Worm (Caenorhabditis elegans) whole organism, midembryonic: ENCODE results near the gene F59D12.5.

ENCODE experiments used
- T22C8.4 ChIP-seq: fragments of 200-800 bp; sonication (Bioruptor generic); IDR thresholded peaks from 2 replicates; pipeline ENCODE4 v1.3.6; 2022; ENCODE audit warnings: missing genetic modification characterization, missing compliant biosample characterization
- cog-1 ChIP-seq: sonication (generic microtip); optimal IDR thresholded peaks from 2 replicates; lab custom pipeline; 2016; ENCODE audit warnings: missing genetic modification characterization, missing compliant biosample characterization
- flt-1 ChIP-seq: fragments of 200-800 bp; sonication (Bioruptor generic); IDR thresholded peaks from 2 replicates; pipeline ENCODE4 v1.3.6; 2022; ENCODE audit warnings: missing genetic modification characterization, missing compliant biosample characterization
- klf-2 ChIP-seq: fragments of 200-800 bp; sonication (Bioruptor generic); conservative IDR thresholded peaks from 2 replicates; pipeline ENCODE4 v1.3.6; 2022; ENCODE audit warnings: missing genetic modification reagents, missing genetic modification characterization, missing compliant biosample characterization
- med-1 ChIP-seq: sonication (generic microtip); optimal IDR thresholded peaks from 2 replicates; lab custom pipeline; 2017; ENCODE audit warnings: missing genetic modification characterization, mild to moderate bottlenecking, missing compliant biosample characterization, antibody characterized with exemption, missing genetic modification reagents; ENCODE audit not compliant: insufficient read depth
- ref-1 ChIP-seq: fragments of 200-800 bp; sonication (Bioruptor generic); conservative IDR thresholded peaks from 2 replicates; pipeline ENCODE4 v1.3.6; 2022; ENCODE audit warnings: missing genetic modification reagents, missing genetic modification characterization, missing compliant biosample characterization
- tab-1 ChIP-seq: fragments of 200-800 bp; sonication (Bioruptor generic); IDR thresholded peaks from 2 replicates; pipeline ENCODE4 v1.3.6; 2022; ENCODE audit warnings: missing genetic modification characterization, missing compliant biosample characterization
- ztf-23 ChIP-seq: fragments of 200-800 bp; sonication (Bioruptor generic); IDR thresholded peaks from 2 replicates; pipeline ENCODE4 v1.3.6; 2022; ENCODE audit warnings: missing genetic modification reagents, missing genetic modification characterization, missing compliant biosample characterization
- ztf-29 ChIP-seq: fragments of 200-800 bp; sonication (Bioruptor generic); IDR thresholded peaks from 2 replicates; pipeline ENCODE4 v1.3.6; 2022; ENCODE audit warnings: missing genetic modification reagents, missing genetic modification characterization, missing compliant biosample characterization

- TF ChIP-seq T22C8.4 (GFP tag; lab: Robert Waterston, UW): no peak
- no peak for TF ChIP-seq cog-1 (tag; lab: Kevin White, UChicago)
- TF ChIP-seq flt-1 (GFP tag; lab: Robert Waterston, UW): no peak
- TF ChIP-seq ztf-23 (GFP tag; lab: Robert Waterston, UW): no peak
- no peak for TF ChIP-seq med-1 (GFP tag; lab: Kevin White, UChicago)
- TF ChIP-seq klf-2: no peak
- no peak for TF ChIP-seq tab-1 (GFP tag; lab: Robert Waterston, UW)
- no peak for TF ChIP-seq ztf-29 (GFP tag; lab: Robert Waterston, UW)
- no peak for TF ChIP-seq ref-1 (GFP tag; lab: Robert Waterston, UW)
Measured at ce11 chrX:15654969-15655368, 7.8 kb upstream of the F59D12.5 start.
